Worm (Caenorhabditis elegans) whole organism, L2 larva: ENCODE measurements around the gene C13F10.5.

Source experiments
- C34F6.9 ChIP-seq: fragments of 150-350 bp; optimal IDR thresholded peaks from 2 replicates; lab custom pipeline; 2014; ENCODE audit warnings: missing biosample characterization, missing genetic modification characterization
- ama-1 ChIP-seq: fragments of 150-350 bp; optimal IDR thresholded peaks from 2 replicates; lab custom pipeline; 2018; ENCODE audit warnings: inconsistent platforms
- dmd-4 ChIP-seq: sonication (generic microtip); optimal IDR thresholded peaks from 2 replicates; lab custom pipeline; 2017; ENCODE audit warnings: missing biosample characterization, missing genetic modification characterization
- lin-39 ChIP-seq: fragments of 150-350 bp; optimal IDR thresholded peaks from 2 replicates; lab custom pipeline; 2014; ENCODE audit warnings: missing biosample characterization, missing genetic modification reagents, missing genetic modification characterization
- nhr-11 ChIP-seq: fragments of 150-350 bp; optimal IDR thresholded peaks from 2 replicates; lab custom pipeline; 2014; ENCODE audit warnings: missing biosample characterization, missing genetic modification characterization
- nhr-12 ChIP-seq: fragments of 150-350 bp; optimal IDR thresholded peaks from 2 replicates; lab custom pipeline; 2014; ENCODE audit warnings: missing biosample characterization, missing genetic modification characterization

ce11 chrV:7209001-7209400 lies 9.9 kb downstream of the C13F10.5 start:
- TF ChIP-seq ama-1: no peak
- no peak for TF ChIP-seq nhr-11 (tag; lab: Kevin White, UChicago)
- TF ChIP-seq lin-39: no peak
- TF ChIP-seq C34F6.9 (tag; lab: Kevin White, UChicago): no peak
- no peak for TF ChIP-seq nhr-12
- no peak for TF ChIP-seq dmd-4 (tag; lab: Kevin White, UChicago)
